Worm (Caenorhabditis elegans) whole organism, late embryonic: Measurements from ENCODE around the gene Y67D8C.22.

Source experiments
- T23F11.4 ChIP-seq: fragments of 200-800 bp; sonication (Bioruptor generic); optimal IDR thresholded peaks from 2 replicates; lab custom pipeline; 2018; ENCODE audit warnings: mild to moderate bottlenecking, missing genetic modification characterization, missing compliant biosample characterization
- ahr-1 ChIP-seq: sonication (generic microtip); optimal IDR thresholded peaks from 2 replicates; lab custom pipeline; 2016; ENCODE audit warnings: missing genetic modification characterization, missing compliant biosample characterization
- ama-1 ChIP-seq: fragments of 150-350 bp; optimal IDR thresholded peaks from 2 replicates; lab custom pipeline; 2014
- ceh-14 ChIP-seq: sonication (generic microtip); optimal IDR thresholded peaks from 2 replicates; lab custom pipeline; 2016; ENCODE audit warnings: missing genotype, missing genetic modification characterization, missing compliant biosample characterization
- ceh-18 ChIP-seq: sonication (generic microtip); optimal IDR thresholded peaks from 2 replicates; lab custom pipeline; 2016; ENCODE audit warnings: missing genetic modification characterization, missing compliant biosample characterization
- ceh-19 ChIP-seq: fragments of 200-800 bp; sonication (Bioruptor generic); optimal IDR thresholded peaks from 2 replicates; lab custom pipeline; 2018; ENCODE audit warnings: mild to moderate bottlenecking, missing genetic modification characterization, missing compliant biosample characterization
- ceh-22 ChIP-seq: sonication (generic microtip); optimal IDR thresholded peaks from 2 replicates; lab custom pipeline; 2017; ENCODE audit warnings: missing biosample characterization, missing genetic modification characterization
- ceh-24 ChIP-seq: sonication (generic microtip); optimal IDR thresholded peaks from 2 replicates; lab custom pipeline; 2016; ENCODE audit warnings: mild to moderate bottlenecking, missing genetic modification characterization, missing compliant biosample characterization
- ceh-45 ChIP-seq: fragments of 200-800 bp; sonication (Bioruptor generic); IDR thresholded peaks from 2 replicates; pipeline ENCODE4 v1.3.6; 2022; ENCODE audit warnings: missing genetic modification reagents, missing genetic modification characterization, missing compliant biosample characterization
- ceh-48 ChIP-seq: sonication (generic microtip); optimal IDR thresholded peaks from 2 replicates; lab custom pipeline; 2016; ENCODE audit warnings: missing genetic modification characterization, inconsistent platforms, missing compliant biosample characterization
- che-1 ChIP-seq: sonication (generic microtip); optimal IDR thresholded peaks from 2 replicates; lab custom pipeline; 2016; ENCODE audit warnings: mild to moderate bottlenecking, missing genetic modification characterization, missing compliant biosample characterization
- elt-4 ChIP-seq: sonication (generic microtip); optimal IDR thresholded peaks from 2 replicates; lab custom pipeline; 2016; ENCODE audit warnings: missing genetic modification characterization, missing compliant biosample characterization
- ets-4 ChIP-seq: sonication (generic microtip); optimal IDR thresholded peaks from 2 replicates; lab custom pipeline; 2016; ENCODE audit warnings: missing genetic modification characterization, missing compliant biosample characterization
- fax-1 ChIP-seq: sonication (generic microtip); optimal IDR thresholded peaks from 2 replicates; lab custom pipeline; 2016; ENCODE audit warnings: missing genotype, missing genetic modification characterization, missing compliant biosample characterization
- fkh-6 ChIP-seq: sonication (generic microtip); optimal IDR thresholded peaks from 2 replicates; lab custom pipeline; 2016; ENCODE audit warnings: missing genetic modification characterization, missing compliant biosample characterization
- hlh-15 ChIP-seq: sonication (generic microtip); optimal IDR thresholded peaks from 2 replicates; lab custom pipeline; 2016; ENCODE audit warnings: missing genetic modification characterization, missing compliant biosample characterization
- lim-6 ChIP-seq: sonication (generic microtip); optimal IDR thresholded peaks from 2 replicates; lab custom pipeline; 2016; ENCODE audit warnings: missing genetic modification characterization, missing compliant biosample characterization
- madf-2 ChIP-seq: sonication (generic microtip); optimal IDR thresholded peaks from 2 replicates; lab custom pipeline; 2017; ENCODE audit warnings: missing genetic modification characterization, missing compliant biosample characterization
- nfya-1 ChIP-seq: sonication (generic microtip); optimal IDR thresholded peaks from 2 replicates; lab custom pipeline; 2017; ENCODE audit warnings: missing genetic modification characterization, mild to moderate bottlenecking, missing compliant biosample characterization, antibody characterized with exemption, moderate library complexity
- nhr-232 ChIP-seq: sonication (generic microtip); optimal IDR thresholded peaks from 2 replicates; lab custom pipeline; 2016; ENCODE audit warnings: missing genetic modification characterization, missing compliant biosample characterization
- odd-2 ChIP-seq: sonication (generic microtip); optimal IDR thresholded peaks from 2 replicates; lab custom pipeline; 2017; ENCODE audit warnings: antibody characterized with exemption, mild to moderate bottlenecking, missing genetic modification characterization, missing compliant biosample characterization
- pat-9 ChIP-seq: fragments of 200-800 bp; sonication (Bioruptor generic); optimal IDR thresholded peaks from 2 replicates; lab custom pipeline; 2018; ENCODE audit warnings: mild to moderate bottlenecking, missing genetic modification characterization, moderate library complexity, missing compliant biosample characterization
- pqm-1 ChIP-seq: sonication (generic microtip); optimal IDR thresholded peaks from 2 replicates; lab custom pipeline; 2016; ENCODE audit warnings: missing genetic modification characterization, missing compliant biosample characterization
- pros-1 ChIP-seq: fragments of 150-350 bp; optimal IDR thresholded peaks from 2 replicates; lab custom pipeline; 2014; ENCODE audit warnings: missing biosample characterization, missing genetic modification reagents, missing genetic modification characterization
- ref-2 ChIP-seq: sonication (generic microtip); optimal IDR thresholded peaks from 2 replicates; lab custom pipeline; 2016; ENCODE audit warnings: missing genetic modification characterization, missing compliant biosample characterization
- rnt-1 ChIP-seq: sonication (generic microtip); optimal IDR thresholded peaks from 2 replicates; lab custom pipeline; 2016; ENCODE audit warnings: missing genetic modification characterization, missing compliant biosample characterization
- sox-4 ChIP-seq: sonication (generic microtip); optimal IDR thresholded peaks from 2 replicates; lab custom pipeline; 2017; ENCODE audit warnings: mild to moderate bottlenecking, missing genetic modification characterization, inconsistent platforms, missing compliant biosample characterization
- syd-9 ChIP-seq: sonication (generic microtip); optimal IDR thresholded peaks from 2 replicates; lab custom pipeline; 2016; ENCODE audit warnings: mild to moderate bottlenecking, missing genetic modification characterization, moderate library complexity, missing compliant biosample characterization
- unc-42 ChIP-seq: sonication (generic microtip); optimal IDR thresholded peaks from 2 replicates; lab custom pipeline; 2016; ENCODE audit warnings: missing genotype, missing genetic modification characterization, missing compliant biosample characterization
- ztf-16 ChIP-seq: sonication (generic microtip); optimal IDR thresholded peaks from 2 replicates; lab custom pipeline; 2017; ENCODE audit warnings: missing genetic modification characterization, missing compliant biosample characterization

Gene Y67D8C.22

DNA sequence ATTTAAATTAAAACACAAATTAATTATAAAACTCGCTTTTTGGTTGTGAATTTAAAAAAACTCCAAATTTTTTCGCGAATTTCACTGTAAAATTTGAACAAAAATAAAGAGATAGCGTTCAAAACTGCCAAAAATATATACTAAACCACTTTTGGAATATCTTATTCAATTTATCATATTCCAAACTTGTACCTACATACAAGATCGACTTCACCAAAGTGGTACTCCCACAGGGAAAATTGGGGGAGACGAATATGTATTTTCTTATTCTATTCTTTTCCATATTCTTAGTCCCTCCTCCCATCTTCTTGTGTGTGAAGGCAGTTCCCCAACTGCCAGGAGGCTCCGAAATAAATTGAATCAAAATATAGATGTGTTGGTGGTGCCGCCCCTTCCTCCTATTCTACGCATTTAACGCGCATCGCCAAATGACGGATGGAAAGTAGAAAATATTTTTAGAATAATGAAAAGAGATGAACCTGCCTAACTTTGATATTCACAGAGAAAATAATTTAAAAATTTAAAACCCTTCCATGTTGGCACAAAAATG lies 20.0 kb upstream of the Y67D8C.22 start:
- TF ChIP-seq fax-1 (tag; lab: Kevin White, UChicago) (no peak), pat-9 (tag; lab: Kevin White, UChicago) (no peak), pqm-1 (tag; lab: Kevin White, UChicago) (no peak), unc-42 (tag; lab: Kevin White, UChicago) (peak; percentile 71), odd-2 (no peak)

DNA sequence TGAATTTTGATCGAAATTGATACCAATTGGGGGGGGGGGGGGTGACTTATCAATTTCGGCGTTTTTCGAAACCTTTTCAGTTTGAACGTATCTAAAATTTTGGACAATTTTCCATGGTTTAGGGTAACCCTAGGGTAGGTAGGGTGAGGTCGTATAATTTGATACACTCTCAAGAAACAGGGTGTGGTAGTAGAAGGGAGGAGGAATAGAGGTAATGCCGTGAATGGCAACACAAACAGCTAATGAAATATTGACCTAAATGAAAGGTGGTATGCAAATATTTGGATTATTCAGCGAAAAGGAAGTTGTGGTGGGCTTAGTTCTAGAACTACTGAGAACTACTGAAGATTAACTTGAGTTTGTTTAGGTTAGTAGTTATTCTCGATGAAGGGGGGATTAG lies 16.9 kb upstream of the Y67D8C.22 start:
- TF ChIP-seq ama-1 (lab: Kevin White, UChicago) (no peak), hlh-15 (tag; lab: Kevin White, UChicago) (no peak), fkh-6 (tag; lab: Kevin White, UChicago) (no peak), che-1 (tag; lab: Kevin White, UChicago) (no peak), ztf-16 (tag; lab: Kevin White, UChicago) (no peak), ceh-19 (GFP tag; lab: Kevin White, UChicago) (no peak), ceh-18 (tag; lab: Kevin White, UChicago) (no peak), lim-6 (tag; lab: Kevin White, UChicago) (no peak), fax-1 (tag; lab: Kevin White, UChicago) (no peak), sox-4 (tag; lab: Kevin White, UChicago) (no peak)

DNA sequence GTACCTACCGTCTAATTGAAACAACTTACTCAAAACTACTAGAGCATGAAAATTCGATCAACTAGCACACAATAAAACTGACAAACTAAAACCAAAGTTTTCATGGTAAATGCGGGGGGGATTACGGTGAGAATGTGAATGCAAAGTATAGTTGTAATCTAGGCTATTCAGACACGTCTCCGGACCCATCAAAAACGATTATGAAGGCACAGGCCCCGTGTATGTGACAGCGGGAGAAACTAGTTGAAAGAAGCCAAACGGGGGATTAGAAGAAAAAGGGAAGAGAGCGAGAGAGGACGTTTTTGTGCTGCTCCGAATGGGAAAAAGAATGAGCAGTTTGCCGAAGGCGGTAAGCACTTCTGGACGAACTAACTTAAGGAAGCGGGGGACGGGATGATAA lies 15.0 kb upstream of the Y67D8C.22 start:
- peak; percentile 12 for TF ChIP-seq unc-42 (tag; lab: Kevin White, UChicago)
- TF ChIP-seq nfya-1 (tag; lab: Kevin White, UChicago): no peak

DNA sequence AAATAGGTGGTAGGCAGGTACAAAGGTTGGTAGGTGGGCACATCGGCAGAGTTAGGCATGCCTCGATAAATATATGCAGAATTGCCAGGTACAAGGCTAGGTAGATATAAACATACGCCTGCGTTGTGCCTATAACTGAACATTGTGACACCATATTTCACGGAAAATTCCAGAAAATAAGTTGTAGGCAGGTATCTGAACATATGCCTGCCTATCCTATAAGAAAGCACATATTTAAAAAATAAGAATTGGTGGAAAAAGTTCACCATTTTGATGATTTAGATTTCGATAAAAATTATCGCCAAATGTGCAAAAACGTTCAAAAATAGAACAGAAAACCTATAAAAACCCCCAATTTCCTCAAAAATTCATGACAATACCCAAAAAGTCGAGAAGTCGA lies 13.5 kb upstream of the Y67D8C.22 start:
- TF ChIP-seq syd-9 (tag; lab: Kevin White, UChicago) (no peak), ref-2 (tag; lab: Kevin White, UChicago) (no peak), madf-2 (no peak), odd-2 (no peak), nhr-232 (no peak), ceh-14 (tag; lab: Kevin White, UChicago) (no peak), ceh-18 (tag; lab: Kevin White, UChicago) (no peak)

DNA sequence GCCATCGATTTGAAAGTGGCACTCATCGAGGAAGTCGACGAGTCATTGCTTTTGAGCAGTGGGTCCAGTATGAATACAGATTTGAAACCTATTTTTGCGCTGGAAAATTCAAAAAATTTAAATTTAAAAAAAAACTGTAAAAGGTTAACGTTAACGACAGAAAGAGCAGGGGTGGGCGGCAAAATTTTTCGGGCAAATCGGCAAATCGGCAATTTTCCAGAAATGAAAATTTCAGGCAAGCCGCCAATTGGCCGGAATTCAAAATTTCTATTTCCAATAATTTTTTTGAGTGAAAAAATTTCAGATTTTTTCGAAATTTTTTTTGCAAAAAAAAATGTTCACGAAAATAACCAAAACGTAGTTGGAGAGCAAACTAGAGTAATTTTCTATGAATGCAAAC lies 10.7 kb upstream of the Y67D8C.22 start, which contains the start of gene Y67D8C.9:
Y67D8C.9 (minus strand) TSS at position 101 of the 400 bp plus-strand sequence.
- TF ChIP-seq ceh-48 (tag; lab: Kevin White, UChicago) (no peak), ceh-22 (no peak), pat-9 (tag; lab: Kevin White, UChicago) (no peak), ceh-24 (tag; lab: Kevin White, UChicago) (no peak), ets-4 (no peak), ceh-45 (GFP tag; lab: Robert Waterston, UW) (no peak), elt-4 (tag; lab: Kevin White, UChicago) (no peak), ahr-1 (tag; lab: Kevin White, UChicago) (no peak)

DNA sequence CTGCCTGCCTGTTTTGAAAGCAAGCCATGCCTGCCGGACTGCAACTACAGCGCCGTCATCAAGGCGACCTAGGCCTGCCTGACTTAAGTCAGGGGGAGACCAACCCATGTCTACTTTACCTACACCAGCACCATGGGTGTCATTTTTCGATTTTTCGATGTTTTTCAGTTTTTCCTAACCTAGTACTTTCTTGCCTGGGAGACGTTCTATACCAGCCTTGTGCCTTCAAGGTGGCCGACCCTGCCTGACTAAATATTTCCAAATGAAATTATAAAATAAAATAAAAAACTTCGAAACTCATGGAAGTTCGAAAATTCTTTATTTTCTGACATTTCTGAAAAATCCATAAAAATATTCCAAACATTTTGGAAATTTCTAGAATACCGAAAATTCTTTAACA lies 695 bp upstream of the Y67D8C.22 start:
- no peak for TF ChIP-seq pros-1 (tag; lab: Kevin White, UChicago)

DNA sequence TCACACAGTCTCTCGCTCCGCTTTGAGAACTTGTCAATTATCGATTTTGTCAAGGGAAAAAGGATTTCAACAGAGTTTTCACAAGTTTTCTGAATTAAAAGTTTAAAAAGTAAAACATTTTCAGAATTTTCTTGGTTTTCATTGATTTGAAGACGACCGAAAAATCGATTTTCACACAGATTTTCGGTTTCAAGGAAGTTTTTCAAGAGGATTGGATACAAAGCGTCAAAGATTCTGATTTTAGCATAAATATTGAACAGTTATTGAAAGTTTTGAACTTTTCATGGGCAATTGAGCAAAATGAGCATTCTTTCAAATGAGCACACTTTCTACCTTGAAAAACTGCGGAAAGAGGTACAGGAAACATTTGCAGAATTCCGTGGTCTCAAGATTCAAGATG lies 4.1 kb downstream of the Y67D8C.22 start, which contains the start of gene Y67D8C.2:
Y67D8C.2 (plus strand) TSS at position 301 of the 400 bp plus-strand sequence.
- no peak for TF ChIP-seq rnt-1 (tag; lab: Kevin White, UChicago)
- no peak for TF ChIP-seq che-1 (tag; lab: Kevin White, UChicago)
- no peak for TF ChIP-seq T23F11.4
- no peak for TF ChIP-seq elt-4 (tag; lab: Kevin White, UChicago)
- TF ChIP-seq pros-1 (tag; lab: Kevin White, UChicago): no peak
- no peak for TF ChIP-seq pqm-1 (tag; lab: Kevin White, UChicago)
- TF ChIP-seq nfya-1 (tag; lab: Kevin White, UChicago): no peak
